Fruit fly (Drosophila melanogaster): ENCODE results near the gene CG15177.
A peak's percentile ranks its signal among the peaks of the same experiment; 100 is the strongest.

CG15177 gene

dm6 chr3R:6678480-6678879 is 49.4 kb upstream of the CG15177 start, which contains the start of gene lab (continued):
- TF ChIP-seq ase (GFP tag; IDR thresholded peaks at IDR 0.05), result no peak
- no peak for TF ChIP-seq CG9932 (GFP tag; IDR thresholded peaks at IDR 0.05)
- no peak for TF ChIP-seq Bteb2 (GFP tag; optimal IDR thresholded peaks at IDR 0.05)
- no peak for TF ChIP-seq CG9609 (GFP tag; optimal IDR thresholded peaks at IDR 0.05)
- TF ChIP-seq tgo (GFP tag; IDR thresholded peaks at IDR 0.05), result no peak
- peak; percentile 97 for TF ChIP-seq CG1832 (GFP tag; optimal IDR thresholded peaks at IDR 0.05)
- TF ChIP-seq phol (tag; optimal IDR thresholded peaks at IDR 0.05), result no peak
- TF ChIP-seq HmgZ (tag; optimal IDR thresholded peaks at IDR 0.05), result peak; percentile 40
- no peak for TF ChIP-seq stc (GFP tag; IDR thresholded peaks at IDR 0.05)
- TF ChIP-seq cg (GFP tag; optimal IDR thresholded peaks at IDR 0.05), result peak; percentile 45
- no peak for TF ChIP-seq CG1233 (GFP tag; optimal IDR thresholded peaks at IDR 0.05)
- TF ChIP-seq CG2116 (GFP tag; optimal IDR thresholded peaks at IDR 0.05), result no peak
- TF ChIP-seq CG2120 (GFP tag; optimal IDR thresholded peaks at IDR 0.05), result no peak
- no peak for TF ChIP-seq CG18476 (GFP tag; optimal IDR thresholded peaks at IDR 0.05)
- TF ChIP-seq CG14441 (GFP tag; IDR thresholded peaks at IDR 0.05), result no peak
- no peak for TF ChIP-seq Ada2b (GFP tag; IDR thresholded peaks at IDR 0.05)
- TF ChIP-seq Nf-YC (tag; optimal IDR thresholded peaks at IDR 0.05), result peak; percentile 98
- peak; percentile 41; the same call in 1 of the 2 replicates for TF ChIP-seq CG13287 (GFP tag; IDR thresholded peaks at IDR 0.05; ENCODE audit: partially characterized antibody)
- no peak for TF ChIP-seq sc (optimal IDR thresholded peaks at IDR 0.05)
- no peak for TF ChIP-seq sc (GFP tag; optimal IDR thresholded peaks at IDR 0.05)
- TF ChIP-seq CG31224 (GFP tag; IDR thresholded peaks at IDR 0.05), result no peak
- TF ChIP-seq CG12299 (tag; optimal IDR thresholded peaks at IDR 0.05), result no peak
- TF ChIP-seq Hey (tag; optimal IDR thresholded peaks at IDR 0.05), result no peak
- no peak for TF ChIP-seq her (GFP tag; optimal IDR thresholded peaks at IDR 0.05)
- TF ChIP-seq CG15479 (GFP tag; optimal IDR thresholded peaks at IDR 0.05), result peak; percentile 61
- TF ChIP-seq so (GFP tag; IDR thresholded peaks at IDR 0.05), result no peak
- TF ChIP-seq hkb (optimal IDR thresholded peaks at IDR 0.05), result no peak
- TF ChIP-seq hkb (GFP tag; IDR thresholded peaks at IDR 0.05), result no peak
- TF ChIP-seq H2.0 (GFP tag; IDR thresholded peaks at IDR 0.05), result no peak
- TF ChIP-seq D19A (tag; optimal IDR thresholded peaks at IDR 0.05), result no peak
- TF ChIP-seq D19B (GFP tag; optimal IDR thresholded peaks at IDR 0.05), result no peak
- peak in 1 of 2 experiments; percentile 45 for TF ChIP-seq tll (GFP tag; optimal IDR thresholded peaks at IDR 0.05)
- TF ChIP-seq CG7963 (GFP tag; IDR thresholded peaks at IDR 0.05; ENCODE audit: partially characterized antibody), result no peak
- TF ChIP-seq corto (GFP tag; optimal IDR thresholded peaks at IDR 0.05), result no peak
- no peak for TF ChIP-seq Awh (GFP tag; IDR thresholded peaks at IDR 0.05)
- no peak for TF ChIP-seq Ets65A (GFP tag)
- TF ChIP-seq CG2712 (tag; optimal IDR thresholded peaks at IDR 0.05), result no peak
- TF ChIP-seq bbx (GFP tag; IDR thresholded peaks at IDR 0.05; ENCODE audit: partially characterized antibody), result 0 out of 2 replicates have a peak, but pooled peaks have one; percentile 15
- peak in 1 of 2 experiments; percentile 15 for TF ChIP-seq chif (GFP tag; optimal IDR thresholded peaks at IDR 0.05)
- no peak for TF ChIP-seq BtbVII (GFP tag; optimal IDR thresholded peaks at IDR 0.05)
- TF ChIP-seq chm (GFP tag; IDR thresholded peaks at IDR 0.05), result peak; percentile 47; the same call in 1 of the 2 replicates
- no peak for TF ChIP-seq Oaz (GFP tag; IDR thresholded peaks at IDR 0.05)
- TF ChIP-seq CG42726 (GFP tag; IDR thresholded peaks at IDR 0.05; ENCODE audit: partially characterized antibody), result peak; percentile 59; the same call in 1 of the 2 replicates
- TF ChIP-seq CG8478 (optimal IDR thresholded peaks at IDR 0.05), result peak; percentile 89
- no peak for TF ChIP-seq Xrp1 (GFP tag; IDR thresholded peaks at IDR 0.05)
- TF ChIP-seq Abd-B (GFP tag; optimal IDR thresholded peaks at IDR 0.05), result no peak
- TF ChIP-seq CG17829 (tag; optimal IDR thresholded peaks at IDR 0.05), result peak; percentile 10
- no peak for TF ChIP-seq ewg (GFP tag; optimal IDR thresholded peaks at IDR 0.05)
- TF ChIP-seq fu2 (GFP tag; optimal IDR thresholded peaks at IDR 0.05), result no peak
- no peak for TF ChIP-seq wor (GFP tag; IDR thresholded peaks at IDR 0.05)
- no peak for TF ChIP-seq CG11085 (GFP tag; IDR thresholded peaks at IDR 0.05)
- TF ChIP-seq CG17612 (GFP tag; IDR thresholded peaks at IDR 0.05), result no peak
- TF ChIP-seq CG15269 (tag; optimal IDR thresholded peaks at IDR 0.05), result no peak
